Worm (Caenorhabditis elegans): Measurements from ENCODE around the gene Y54G11A.1.

DNA sequence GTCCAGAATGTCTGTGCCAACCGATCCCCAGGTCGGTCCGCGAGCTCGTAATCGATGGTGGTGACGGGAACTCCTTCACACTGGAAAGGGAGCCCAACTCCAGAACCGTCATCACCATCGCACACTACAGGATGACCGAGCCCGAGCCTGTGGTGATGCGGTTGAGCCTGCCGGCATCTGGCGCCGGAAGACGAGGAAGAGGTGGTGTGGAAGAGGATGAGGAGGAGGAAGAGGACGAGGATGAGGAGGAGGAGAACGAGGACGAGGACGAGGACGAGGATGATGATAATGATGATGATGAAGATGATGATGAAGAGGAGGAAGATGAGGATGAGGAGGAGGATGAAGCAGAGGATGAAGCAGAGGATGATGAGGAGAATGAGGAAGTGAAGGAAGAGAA, 49.0 kb upstream of the Y54G11A.1 start, which contains the start of gene Y54G11A.14:
- no peak for TF ChIP-seq ceh-63 (GFP tag; optimal IDR thresholded peaks at IDR 0.05)
- TF ChIP-seq aly-2 (tag; optimal IDR thresholded peaks at IDR 0.05): no peak
- TF ChIP-seq unc-98 (GFP tag; IDR thresholded peaks at IDR 0.05): no peak
- no peak for TF ChIP-seq ztf-4 (tag; optimal IDR thresholded peaks at IDR 0.05)
- TF ChIP-seq elt-2 (tag; optimal IDR thresholded peaks at IDR 0.05): no peak
- no peak for TF ChIP-seq lsy-2 (tag; optimal IDR thresholded peaks at IDR 0.05)
- TF ChIP-seq nhr-237 (tag; optimal IDR thresholded peaks at IDR 0.05): no peak
- no peak for TF ChIP-seq fos-1 (tag; optimal IDR thresholded peaks at IDR 0.05)
